Fruit fly (Drosophila melanogaster): ENCODE measurements around the gene Task7.
A peak's percentile ranks its signal among the peaks of the same experiment; 100 is the strongest.

The Task7 gene

DNA sequence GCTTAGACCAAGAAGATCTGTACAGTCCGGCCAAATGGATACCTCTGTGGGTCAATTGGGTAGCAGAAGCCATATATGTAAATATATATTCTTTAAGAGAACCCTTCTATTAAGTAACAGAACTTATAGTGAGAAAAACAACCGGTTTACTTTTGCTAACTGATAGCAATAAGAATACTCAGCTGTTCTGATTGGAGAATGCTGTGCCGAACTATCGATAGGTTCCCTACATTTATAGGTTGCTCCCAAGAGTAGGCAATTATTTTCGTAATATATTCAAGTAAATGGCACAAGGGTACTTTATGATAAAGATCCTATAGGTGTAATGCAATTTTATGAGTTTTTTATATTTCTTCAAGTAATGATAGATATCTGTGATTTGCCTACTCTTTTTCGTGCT lies 44.3 kb upstream of the Task7 start, which contains the start of gene GstZ1 (continued):
- TF ChIP-seq Poxn (GFP tag; IDR thresholded peaks at IDR 0.05) (no peak), hb (GFP tag; IDR thresholded peaks at IDR 0.05; ENCODE audit: partially characterized antibody) (no peak), CG17612 (GFP tag; IDR thresholded peaks at IDR 0.05) (no peak), pan (optimal IDR thresholded peaks at IDR 0.05) (no peak), pan (GFP tag; optimal IDR thresholded peaks at IDR 0.05 in 1 of 2, IDR thresholded peaks at IDR 0.05 in 1 of 2) (no peak), CG17912 (GFP tag; optimal IDR thresholded peaks at IDR 0.05) (no peak), esg (GFP tag; conservative IDR thresholded peaks at IDR 0.05) (no peak), sens (GFP tag) (peak; percentile 29), CG11560 (tag; IDR thresholded peaks at IDR 0.05) (no peak), so (GFP tag; IDR thresholded peaks at IDR 0.05) (no peak), Sry-δ (GFP tag; optimal IDR thresholded peaks at IDR 0.05) (peak; percentile 25), Neu2 (GFP tag; optimal IDR thresholded peaks at IDR 0.05; ENCODE audit: borderline replicate concordance) (no peak), tio (GFP tag; optimal IDR thresholded peaks at IDR 0.05) (no peak), Side (GFP tag; optimal IDR thresholded peaks at IDR 0.05) (no peak), Opbp (GFP tag; IDR thresholded peaks at IDR 0.05; ENCODE audit: partially characterized antibody) (peak; percentile 61; the same call in 1 of the 3 replicates), abd-A (tag; optimal IDR thresholded peaks at IDR 0.05) (no peak), stwl (tag; optimal IDR thresholded peaks at IDR 0.05) (peak; percentile 61), hbn (GFP tag; IDR thresholded peaks at IDR 0.05; ENCODE audit: partially characterized antibody) (peak; percentile 74), gsb (GFP tag; IDR thresholded peaks at IDR 0.05) (no peak), pzg (GFP tag; optimal IDR thresholded peaks at IDR 0.05) (peak; percentile 33), Trl (optimal IDR thresholded peaks at IDR 0.05) (no peak), Trl (GFP tag; optimal IDR thresholded peaks at IDR 0.05) (no peak), shn (GFP tag; optimal IDR thresholded peaks at IDR 0.05) (no peak), jumu (GFP tag; optimal IDR thresholded peaks at IDR 0.05) (no peak), salm (tag; optimal IDR thresholded peaks at IDR 0.05) (no peak), cad (GFP tag; optimal IDR thresholded peaks at IDR 0.05) (no peak), CG14014 (GFP tag; IDR thresholded peaks at IDR 0.05) (no peak), CG17829 (tag; optimal IDR thresholded peaks at IDR 0.05) (no peak), D (optimal IDR thresholded peaks at IDR 0.05) (no peak), D (GFP tag; optimal IDR thresholded peaks at IDR 0.05) (no peak), slou (GFP tag; optimal IDR thresholded peaks at IDR 0.05) (no peak), Bteb2 (GFP tag; optimal IDR thresholded peaks at IDR 0.05) (no peak), CG13123 (GFP tag; optimal IDR thresholded peaks at IDR 0.05) (no peak), CG12942 (GFP tag; optimal IDR thresholded peaks at IDR 0.05) (no peak), az2 (GFP tag; optimal IDR thresholded peaks at IDR 0.05) (no peak), CG2129 (GFP tag; IDR thresholded peaks at IDR 0.05; ENCODE audit: partially characterized antibody) (peak; percentile 38; the same call in 1 of the 2 replicates), CG7357 (GFP tag; IDR thresholded peaks at IDR 0.05) (no peak), CG13894 (tag; optimal IDR thresholded peaks at IDR 0.05) (peak; percentile 20), CG18599 (GFP tag; optimal IDR thresholded peaks at IDR 0.05) (no peak), repo (GFP tag; optimal IDR thresholded peaks at IDR 0.05) (no peak), CG2889 (GFP tag; IDR thresholded peaks at IDR 0.05) (no peak), Chrac-16 (GFP tag; optimal IDR thresholded peaks at IDR 0.05) (no peak), slbo (GFP tag; IDR thresholded peaks at IDR 0.05) (no peak), maf-S (GFP tag; optimal IDR thresholded peaks at IDR 0.05) (no peak), CG30431 (GFP tag; optimal IDR thresholded peaks at IDR 0.05) (no peak), gfzf (GFP tag; optimal IDR thresholded peaks at IDR 0.05) (no peak), CG12744 (GFP tag; optimal IDR thresholded peaks at IDR 0.05) (no peak), CG10565 (GFP tag; optimal IDR thresholded peaks at IDR 0.05) (no peak), crp (GFP tag; optimal IDR thresholded peaks at IDR 0.05) (peak; percentile 4 to 83), CG42726 (GFP tag; IDR thresholded peaks at IDR 0.05; ENCODE audit: partially characterized antibody) (no peak), Pdp1 (GFP tag; optimal IDR thresholded peaks at IDR 0.05) (peak in 1 of 2 experiments; percentile 21), Spps (tag; optimal IDR thresholded peaks at IDR 0.05) (no peak), tx (GFP tag; optimal IDR thresholded peaks at IDR 0.05) (no peak)

Data from whole organism, embryonic.